Fruit fly (Drosophila melanogaster): ENCODE data around the gene pths.

pths gene

dm6 chr2L:21096448-21096994 is 46.5 kb upstream of the pths start, which contains the start of gene CG34136 (continued):
- TF ChIP-seq Met (GFP tag; optimal IDR thresholded peaks at IDR 0.05) = peak; percentile 61
- TF ChIP-seq dac (GFP tag; optimal IDR thresholded peaks at IDR 0.05) = peak; percentile 37
- TF ChIP-seq pdm3 (GFP tag; optimal IDR thresholded peaks at IDR 0.05) = peak; percentile 38
- peak; percentile 70 for TF ChIP-seq CG16779 (tag; optimal IDR thresholded peaks at IDR 0.05)
- peak; percentile 47 for TF ChIP-seq CG6854 (GFP tag; optimal IDR thresholded peaks at IDR 0.05)
- peak; percentile 71 for TF ChIP-seq net (GFP tag; optimal IDR thresholded peaks at IDR 0.05)
- TF ChIP-seq CG9139 (GFP tag; optimal IDR thresholded peaks at IDR 0.05) = peak; percentile 66
- TF ChIP-seq CG3919 (GFP tag; optimal IDR thresholded peaks at IDR 0.05) = peak; percentile 55
- peak; percentile 59 for TF ChIP-seq Sox102F (GFP tag; optimal IDR thresholded peaks at IDR 0.05)
- peak; percentile 36 for TF ChIP-seq achi (GFP tag; optimal IDR thresholded peaks at IDR 0.05)
- peak; percentile 49 for TF ChIP-seq Eip75B (GFP tag; optimal IDR thresholded peaks at IDR 0.05)
- TF ChIP-seq fd85E (GFP tag; optimal IDR thresholded peaks at IDR 0.05) = no peak
- TF ChIP-seq CG1621 (tag; optimal IDR thresholded peaks at IDR 0.05) = peak; percentile 76
- TF ChIP-seq esn (GFP tag; optimal IDR thresholded peaks at IDR 0.05) = peak; percentile 42
- TF ChIP-seq salr (GFP tag; optimal IDR thresholded peaks at IDR 0.05) = peak; percentile 34 to 61
- peak; percentile 96 for TF ChIP-seq svp (GFP tag)
- peak; percentile 36 for TF ChIP-seq lz (GFP tag; optimal IDR thresholded peaks at IDR 0.05)
- peak; percentile 15 for TF ChIP-seq Sox14 (GFP tag; optimal IDR thresholded peaks at IDR 0.05)
- no peak for TF ChIP-seq dsx (GFP tag; optimal IDR thresholded peaks at IDR 0.05; ENCODE audit: poor library complexity, severe bottlenecking)
- no peak for TF ChIP-seq Gug (GFP tag; IDR thresholded peaks at IDR 0.05)
- peak; percentile 44 for TF ChIP-seq CG6808 (GFP tag; optimal IDR thresholded peaks at IDR 0.05)
- TF ChIP-seq CG15336 (GFP tag; IDR thresholded peaks at IDR 0.05) = peak; percentile 72
- TF ChIP-seq fkh (GFP tag; optimal IDR thresholded peaks at IDR 0.05) = no peak
- TF ChIP-seq spab (GFP tag; optimal IDR thresholded peaks at IDR 0.05) = peak; percentile 53

dm6 chr2L:21097850-21098249 is 45.2 kb upstream of the pths start:
- TF ChIP-seq spab (GFP tag; optimal IDR thresholded peaks at IDR 0.05) (no peak), CG10669 (GFP tag; optimal IDR thresholded peaks at IDR 0.05) (no peak), fkh (GFP tag; optimal IDR thresholded peaks at IDR 0.05) (no peak), CG32006 (GFP tag; optimal IDR thresholded peaks at IDR 0.05) (no peak), cyc (GFP tag; optimal IDR thresholded peaks at IDR 0.05) (no peak), Gug (GFP tag; IDR thresholded peaks at IDR 0.05) (no peak), topi (GFP tag; optimal IDR thresholded peaks at IDR 0.05) (no peak), Eip93F (GFP tag; optimal IDR thresholded peaks at IDR 0.05) (no peak), Blimp-1 (GFP tag; optimal IDR thresholded peaks at IDR 0.05) (no peak), CG11762 (GFP tag; optimal IDR thresholded peaks at IDR 0.05; ENCODE audit: insufficient read depth) (no peak), Ets96B (tag; optimal IDR thresholded peaks at IDR 0.05) (no peak), CG6792 (GFP tag; optimal IDR thresholded peaks at IDR 0.05) (no peak), Sox14 (GFP tag; optimal IDR thresholded peaks at IDR 0.05) (no peak), lz (GFP tag; optimal IDR thresholded peaks at IDR 0.05) (no peak), Eip78C (GFP tag) (peak; percentile 17), CG6854 (GFP tag; optimal IDR thresholded peaks at IDR 0.05) (no peak), vri (GFP tag; optimal IDR thresholded peaks at IDR 0.05) (peak; percentile 33), CG8119 (GFP tag; IDR thresholded peaks at IDR 0.05) (no peak), CG7368 (GFP tag; optimal IDR thresholded peaks at IDR 0.05) (no peak), Ets21C (GFP tag; optimal IDR thresholded peaks at IDR 0.05) (no peak), CG8632 (GFP tag; optimal IDR thresholded peaks at IDR 0.05) (no peak), CG6163 (GFP tag; IDR thresholded peaks at IDR 0.05) (no peak), dac (GFP tag; optimal IDR thresholded peaks at IDR 0.05) (no peak), svp (GFP tag) (peak; percentile 96)

All from whole organism, prepupa.